Worm (Caenorhabditis elegans): ENCODE data around the gene F26C11.3.

Gene F26C11.3

ce11 chrII:9862147-9862546, 52.8 kb downstream of the F26C11.3 start, which contains the start of gene C08H9.18 (continued):
- TF ChIP-seq dmd-9 (GFP tag; IDR thresholded peaks at IDR 0.05) (no peak), vab-7 (GFP tag; IDR thresholded peaks at IDR 0.05) (no peak), T20F7.1 (GFP tag; optimal IDR thresholded peaks at IDR 0.05) (no peak), mdl-1 (tag; optimal IDR thresholded peaks at IDR 0.05) (no peak), nhr-76 (tag; optimal IDR thresholded peaks at IDR 0.05) (no peak), ctbp-1 (GFP tag; IDR thresholded peaks at IDR 0.05) (no peak)

- TF ChIP-seq gei-8 (GFP tag; optimal IDR thresholded peaks at IDR 0.05) (no peak), mep-1 (tag; optimal IDR thresholded peaks at IDR 0.05) (no peak), pqm-1 (tag; optimal IDR thresholded peaks at IDR 0.05) (no peak), madf-5 (GFP tag; IDR thresholded peaks at IDR 0.05) (no peak), ama-1 (optimal IDR thresholded peaks at IDR 0.05) (no peak)
Observed at ce11 chrII:9861394-9861793, 53.5 kb downstream of the F26C11.3 start, which contains the start of gene chil-3. chil-3 (minus strand) TSS chrII:9861494.

- TF ChIP-seq hlh-11 (tag; optimal IDR thresholded peaks at IDR 0.05) = no peak
- no peak for TF ChIP-seq mxl-3 (GFP tag; optimal IDR thresholded peaks at IDR 0.05)
- no peak for TF ChIP-seq hmg-1.1 (GFP tag; IDR thresholded peaks at IDR 0.05)
- no peak for TF ChIP-seq dmd-9 (GFP tag; IDR thresholded peaks at IDR 0.05)
- TF ChIP-seq mxl-2 (GFP tag; conservative IDR thresholded peaks at IDR 0.05) = no peak
- TF ChIP-seq sdz-12 (GFP tag; optimal IDR thresholded peaks at IDR 0.05) = no peak
- TF ChIP-seq zfp-2 (tag; optimal IDR thresholded peaks at IDR 0.05) = no peak
- TF ChIP-seq nhr-11 (tag; optimal IDR thresholded peaks at IDR 0.05) = no peak
- no peak for TF ChIP-seq arid-1 (GFP tag; conservative IDR thresholded peaks at IDR 0.05)
- no peak for TF ChIP-seq nhr-6 (tag; optimal IDR thresholded peaks at IDR 0.05)
- no peak for TF ChIP-seq cey-2 (tag; optimal IDR thresholded peaks at IDR 0.05; ENCODE audit: borderline replicate concordance, insufficient read depth)
- no peak for TF ChIP-seq Y5F2A.4 (GFP tag; optimal IDR thresholded peaks at IDR 0.05)
- TF ChIP-seq nhr-76 (tag; optimal IDR thresholded peaks at IDR 0.05) = no peak
- no peak for TF ChIP-seq snpc-4 (tag; optimal IDR thresholded peaks at IDR 0.05)
- no peak for TF ChIP-seq ama-1 (optimal IDR thresholded peaks at IDR 0.05)
- no peak for TF ChIP-seq spr-1 (tag; optimal IDR thresholded peaks at IDR 0.05)
- no peak for TF ChIP-seq mep-1 (tag; optimal IDR thresholded peaks at IDR 0.05)
- TF ChIP-seq dve-1 (tag; optimal IDR thresholded peaks at IDR 0.05; ENCODE audit: insufficient read depth) = no peak
- TF ChIP-seq nhr-28 (tag; optimal IDR thresholded peaks at IDR 0.05) = no peak
Observed at ce11 chrII:9859575-9859974, 55.3 kb downstream of the F26C11.3 start, which contains the start of gene chil-5. chil-5 (minus strand) TSS chrII:9859675.

DNA sequence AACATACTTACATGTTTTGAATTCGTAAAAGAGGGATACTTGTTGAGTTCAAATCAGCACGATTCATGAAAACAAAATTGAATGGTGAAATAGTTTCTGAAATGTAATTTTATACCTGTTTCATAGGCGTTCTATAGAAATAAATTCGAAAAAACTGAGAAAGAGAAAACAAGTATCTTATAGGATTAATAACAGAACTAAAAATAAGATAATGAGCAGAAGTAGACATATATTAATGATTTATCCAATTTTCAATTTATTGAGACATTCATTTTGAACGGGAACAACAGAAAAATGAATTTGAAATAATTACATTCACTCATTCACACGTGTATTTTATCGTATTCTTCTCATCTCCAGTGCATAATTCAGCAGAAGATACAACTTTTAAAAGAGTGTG, 57.1 kb downstream of the F26C11.3 start, which contains the start of gene chil-6:
Gene chil-6 (minus strand): TSS at position 101 of the 400 bp plus-strand sequence.
- TF ChIP-seq nhr-111 (GFP tag; optimal IDR thresholded peaks at IDR 0.05) (no peak), F44E2.7 (GFP tag; IDR thresholded peaks at IDR 0.05) (no peak), egl-43 (GFP tag; IDR thresholded peaks at IDR 0.05) (no peak), dmd-9 (GFP tag; IDR thresholded peaks at IDR 0.05) (no peak), spr-1 (tag; optimal IDR thresholded peaks at IDR 0.05) (no peak), nhr-11 (tag; optimal IDR thresholded peaks at IDR 0.05) (no peak), nhr-28 (tag; optimal IDR thresholded peaks at IDR 0.05) (no peak), lin-15B (tag; optimal IDR thresholded peaks at IDR 0.05) (no peak), zip-2 (tag; optimal IDR thresholded peaks at IDR 0.05) (no peak), lsy-2 (tag; optimal IDR thresholded peaks at IDR 0.05) (no peak), T26A8.4 (GFP tag; IDR thresholded peaks at IDR 0.05) (no peak), D1046.2 (GFP tag; IDR thresholded peaks at IDR 0.05) (no peak), dve-1 (tag; optimal IDR thresholded peaks at IDR 0.05; ENCODE audit: insufficient read depth) (no peak), unc-39 (tag; optimal IDR thresholded peaks at IDR 0.05) (no peak)

Measured in whole organism, L4 larva.